Worm (Caenorhabditis elegans) whole organism, L2 larva: ENCODE measurements around the gene kcc-3.
A peak's percentile ranks its signal among the peaks of the same experiment; 100 is the strongest.

Experiments used
- F13H6.1 ChIP-seq: sonication (generic microtip); optimal IDR thresholded peaks from 2 replicates; lab custom pipeline; 2016; ENCODE audit warnings: missing genetic modification characterization, missing compliant biosample characterization
- ZK546.5 ChIP-seq: sonication (generic microtip); optimal IDR thresholded peaks from 2 replicates; lab custom pipeline; 2017; ENCODE audit warnings: missing biosample characterization, missing genetic modification characterization
- ama-1 ChIP-seq: fragments of 150-350 bp; optimal IDR thresholded peaks from 2 replicates; lab custom pipeline; 2018; ENCODE audit warnings: inconsistent platforms
- blmp-1 ChIP-seq: sonication (generic microtip); optimal IDR thresholded peaks from 2 replicates; lab custom pipeline; 2017; ENCODE audit warnings: missing genetic modification characterization, mild to moderate bottlenecking, missing compliant biosample characterization, antibody characterized with exemption, moderate library complexity; ENCODE audit not compliant: insufficient read depth
- ceh-16 ChIP-seq: fragments of 150-350 bp; optimal IDR thresholded peaks from 2 replicates; lab custom pipeline; 2014; ENCODE audit warnings: missing biosample characterization, missing genetic modification characterization
- ceh-82 ChIP-seq: fragments of 150-350 bp; optimal IDR thresholded peaks from 2 replicates; lab custom pipeline; 2014; ENCODE audit warnings: missing biosample characterization, missing genetic modification characterization
- crh-2 ChIP-seq: sonication (generic microtip); optimal IDR thresholded peaks from 2 replicates; lab custom pipeline; 2017; ENCODE audit warnings: missing biosample characterization, missing genetic modification characterization
- egl-27 ChIP-seq: sonication (generic microtip); optimal IDR thresholded peaks from 3 replicates; lab custom pipeline; 2017; ENCODE audit warnings: missing biosample characterization, missing genetic modification reagents, missing genetic modification characterization
- fos-1 ChIP-seq: fragments of 150-350 bp; optimal IDR thresholded peaks from 2 replicates; lab custom pipeline; 2014; ENCODE audit warnings: missing biosample characterization, missing genetic modification characterization
- lin-11 ChIP-seq: fragments of 150-350 bp; sonication (generic microtip); optimal IDR thresholded peaks from 2 replicates; lab custom pipeline; 2014; ENCODE audit warnings: missing biosample characterization, missing genetic modification characterization, inconsistent platforms, mixed read lengths
- lin-13 ChIP-seq: fragments of 150-350 bp; optimal IDR thresholded peaks from 2 replicates; lab custom pipeline; 2014; ENCODE audit warnings: missing biosample characterization, missing genetic modification reagents, missing genetic modification characterization
- lsy-2 ChIP-seq, 2 experiments: fragments of 150-350 bp in 1 of 2; sonication (generic microtip) in 1 of 2; optimal IDR thresholded peaks; 2 replicates each; lab custom pipeline; 2014 to 2017; ENCODE audit warnings: missing biosample characterization in 2 of 2, missing genetic modification characterization in 2 of 2
- mbf-1 ChIP-seq: sonication (generic microtip); optimal IDR thresholded peaks from 2 replicates; lab custom pipeline; 2017; ENCODE audit warnings: missing biosample characterization, missing genetic modification characterization
- nhr-10 ChIP-seq: sonication (generic microtip); optimal IDR thresholded peaks from 2 replicates; lab custom pipeline; 2017; ENCODE audit warnings: missing biosample characterization, missing genetic modification characterization
- nhr-11 ChIP-seq: fragments of 150-350 bp; optimal IDR thresholded peaks from 2 replicates; lab custom pipeline; 2014; ENCODE audit warnings: missing biosample characterization, missing genetic modification characterization
- nhr-129 ChIP-seq: fragments of 150-350 bp; optimal IDR thresholded peaks from 2 replicates; lab custom pipeline; 2014; ENCODE audit warnings: missing biosample characterization, missing genetic modification characterization
- nhr-23 ChIP-seq: fragments of 150-350 bp; optimal IDR thresholded peaks from 2 replicates; lab custom pipeline; 2014; ENCODE audit warnings: missing biosample characterization, missing genetic modification reagents, missing genetic modification characterization
- nhr-25 ChIP-seq: fragments of 150-350 bp; sonication (generic microtip); optimal IDR thresholded peaks from 3 replicates; lab custom pipeline; 2014; ENCODE audit warnings: missing biosample characterization, missing genetic modification characterization
- nhr-77 ChIP-seq: fragments of 150-350 bp; optimal IDR thresholded peaks from 2 replicates; lab custom pipeline; 2014; ENCODE audit warnings: missing biosample characterization, missing genetic modification characterization
- peb-1 ChIP-seq: fragments of 150-350 bp; optimal IDR thresholded peaks from 2 replicates; lab custom pipeline; 2014; ENCODE audit warnings: missing biosample characterization, missing genetic modification characterization
- sem-4 ChIP-seq: fragments of 150-350 bp; optimal IDR thresholded peaks from 2 replicates; lab custom pipeline; 2014; ENCODE audit warnings: missing biosample characterization, missing genetic modification reagents, missing genetic modification characterization
- skn-1 ChIP-seq: sonication (generic microtip); optimal IDR thresholded peaks from 2 replicates; lab custom pipeline; 2017; ENCODE audit warnings: missing biosample characterization, missing genetic modification characterization
- sma-3 ChIP-seq: sonication (generic microtip); optimal IDR thresholded peaks from 2 replicates; lab custom pipeline; 2016; ENCODE audit warnings: missing genetic modification reagents, missing genetic modification characterization, missing compliant biosample characterization
- sma-9 ChIP-seq, 2 experiments: fragments of 150-350 bp in 1 of 2; sonication (generic microtip) in 1 of 2; optimal IDR thresholded peaks; 2 replicates each; lab custom pipeline; 2014 to 2016; ENCODE audit warnings: missing genetic modification characterization in 2 of 2, mild to moderate bottlenecking in 1 of 2, missing biosample characterization in 1 of 2, missing compliant biosample characterization in 1 of 2, missing genetic modification reagents in 1 of 2, moderate library complexity in 1 of 2
- unc-39 ChIP-seq: fragments of 150-350 bp; optimal IDR thresholded peaks from 2 replicates; lab custom pipeline; 2014; ENCODE audit warnings: missing biosample characterization, missing genetic modification characterization
- unc-62 ChIP-seq: fragments of 150-350 bp; optimal IDR thresholded peaks from 2 replicates; lab custom pipeline; 2014; ENCODE audit warnings: missing biosample characterization, missing genetic modification reagents, missing genetic modification characterization
- zag-1 ChIP-seq: fragments of 150-350 bp; optimal IDR thresholded peaks from 2 replicates; lab custom pipeline; 2014; ENCODE audit warnings: missing biosample characterization, missing genetic modification characterization
- ztf-1 ChIP-seq: fragments of 200-800 bp; sonication (Bioruptor generic); conservative IDR thresholded peaks from 2 replicates; pipeline ENCODE4 v1.3.6; 2022; ENCODE audit warnings: missing genetic modification characterization, missing compliant biosample characterization
- ztf-11 ChIP-seq: sonication (generic microtip); optimal IDR thresholded peaks from 2 replicates; lab custom pipeline; 2017; ENCODE audit warnings: missing biosample characterization, missing genetic modification characterization

The kcc-3 gene

ce11 chrII:7411930-7412329 is 22.2 kb downstream of the kcc-3 start, which contains the start of gene K02A2.5:
K02A2.5 (minus strand) TSS chrII:7412030.
- no peak for TF ChIP-seq ama-1 (lab: Kevin White, UChicago)
- TF ChIP-seq sma-3 (GFP tag; lab: Kevin White, UChicago), result no peak
- no peak for TF ChIP-seq fos-1 (tag; lab: Kevin White, UChicago)
- no peak for TF ChIP-seq nhr-129
- TF ChIP-seq mbf-1 (tag; lab: Kevin White, UChicago), result no peak
- TF ChIP-seq blmp-1 (tag; lab: Kevin White, UChicago), result no peak
- no peak for TF ChIP-seq lin-11 (tag; lab: Kevin White, UChicago)
- no peak for TF ChIP-seq crh-2 (tag; lab: Kevin White, UChicago)

- TF ChIP-seq lsy-2 (tag; optimal IDR thresholded peaks at IDR 0.05; lab: Kevin White, UChicago), result no peak
- TF ChIP-seq nhr-11 (tag; lab: Kevin White, UChicago), result no peak
- TF ChIP-seq ztf-1 (GFP tag; lab: Robert Waterston, UW), result no peak
- no peak for TF ChIP-seq ztf-11
Measured at ce11 chrII:7408192-7408591, 25.9 kb downstream of the kcc-3 start, which contains the start of gene srd-55. srd-55 (plus strand) TSS chrII:7408492.

- TF ChIP-seq peb-1, result peak; percentile 60
- TF ChIP-seq sma-9 (GFP tag; optimal IDR thresholded peaks at IDR 0.05; lab: Kevin White, UChicago), result no peak
- no peak for TF ChIP-seq sma-9 (tag; optimal IDR thresholded peaks at IDR 0.05; lab: Kevin White, UChicago)
Measured at ce11 chrII:7406438-7406837, 27.6 kb downstream of the kcc-3 start.

- TF ChIP-seq peb-1 (peak; percentile 75), nhr-10 (no peak), ceh-16 (tag; lab: Kevin White, UChicago) (no peak), blmp-1 (tag; lab: Kevin White, UChicago) (peak; percentile 99), sma-3 (GFP tag; lab: Kevin White, UChicago) (no peak), egl-27 (tag; lab: Kevin White, UChicago) (peak; percentile 45), sma-9 (GFP tag; optimal IDR thresholded peaks at IDR 0.05; lab: Kevin White, UChicago) (peak; percentile 6), sma-9 (tag; optimal IDR thresholded peaks at IDR 0.05; lab: Kevin White, UChicago) (no peak), sem-4 (tag; lab: Kevin White, UChicago) (peak; percentile 28), nhr-25 (tag; lab: Kevin White, UChicago) (peak; percentile 70), ceh-82 (no peak)
Measured at ce11 chrII:7405262-7405661, 28.8 kb downstream of the kcc-3 start.

ce11 chrII:7404001-7404400 is 30.1 kb downstream of the kcc-3 start:
- TF ChIP-seq blmp-1 (tag; lab: Kevin White, UChicago), result peak; percentile 86
- peak; percentile 94 for TF ChIP-seq nhr-25 (tag; lab: Kevin White, UChicago)
- TF ChIP-seq zag-1, result no peak
- peak; percentile 3 for TF ChIP-seq F13H6.1

- TF ChIP-seq nhr-23, result no peak
- TF ChIP-seq ceh-82, result no peak
- TF ChIP-seq lin-13 (GFP tag; lab: Kevin White, UChicago), result no peak
- TF ChIP-seq unc-62, result no peak
- no peak for TF ChIP-seq skn-1
- no peak for TF ChIP-seq nhr-129
- TF ChIP-seq, all 48 proteins: peak for 0
Measured at ce11 chrII:7402625-7403024, 31.5 kb downstream of the kcc-3 start, which contains the start of gene nas-7. nas-7 (minus strand) TSS chrII:7402725.

ce11 chrII:7398712-7399111 is 35.4 kb downstream of the kcc-3 start, which contains the start of gene C07D10.1:
C07D10.1 (plus strand) TSS chrII:7399012.
- TF ChIP-seq nhr-10, result no peak
- no peak for TF ChIP-seq skn-1
- no peak for TF ChIP-seq zag-1
- no peak for TF ChIP-seq nhr-77 (tag; lab: Kevin White, UChicago)
- no peak for TF ChIP-seq ZK546.5 (tag; lab: Kevin White, UChicago)
- no peak for TF ChIP-seq nhr-129
- TF ChIP-seq egl-27 (tag; lab: Kevin White, UChicago), result no peak
- TF ChIP-seq unc-39 (tag; lab: Kevin White, UChicago), result no peak
- TF ChIP-seq nhr-25 (tag; lab: Kevin White, UChicago), result no peak
- no peak for TF ChIP-seq ceh-16 (tag; lab: Kevin White, UChicago)
